Worm (Caenorhabditis elegans) whole organism, L2 larva: ENCODE data around the gene cyp-35A1.
A peak's percentile ranks its signal among the peaks of the same experiment; 100 is the strongest.

Experiments
- C34F6.9 ChIP-seq: fragments of 150-350 bp; optimal IDR thresholded peaks from 2 replicates; lab custom pipeline; 2014; ENCODE audit warnings: missing biosample characterization, missing genetic modification characterization
- F13H6.1 ChIP-seq: sonication (generic microtip); optimal IDR thresholded peaks from 2 replicates; lab custom pipeline; 2016; ENCODE audit warnings: missing genetic modification characterization, missing compliant biosample characterization
- ZK546.5 ChIP-seq: sonication (generic microtip); optimal IDR thresholded peaks from 2 replicates; lab custom pipeline; 2017; ENCODE audit warnings: missing biosample characterization, missing genetic modification characterization
- alr-1 ChIP-seq: fragments of 150-350 bp; optimal IDR thresholded peaks from 2 replicates; lab custom pipeline; 2014; ENCODE audit warnings: missing biosample characterization, missing genetic modification characterization
- ama-1 ChIP-seq: fragments of 150-350 bp; optimal IDR thresholded peaks from 2 replicates; lab custom pipeline; 2018; ENCODE audit warnings: inconsistent platforms
- ceh-16 ChIP-seq: fragments of 150-350 bp; optimal IDR thresholded peaks from 2 replicates; lab custom pipeline; 2014; ENCODE audit warnings: missing biosample characterization, missing genetic modification characterization
- ceh-82 ChIP-seq: fragments of 150-350 bp; optimal IDR thresholded peaks from 2 replicates; lab custom pipeline; 2014; ENCODE audit warnings: missing biosample characterization, missing genetic modification characterization
- egl-27 ChIP-seq: sonication (generic microtip); optimal IDR thresholded peaks from 3 replicates; lab custom pipeline; 2017; ENCODE audit warnings: missing biosample characterization, missing genetic modification reagents, missing genetic modification characterization
- elt-1 ChIP-seq: fragments of 150-350 bp; optimal IDR thresholded peaks from 2 replicates; lab custom pipeline; 2014; ENCODE audit warnings: missing biosample characterization, missing genetic modification characterization
- fos-1 ChIP-seq: fragments of 150-350 bp; optimal IDR thresholded peaks from 2 replicates; lab custom pipeline; 2014; ENCODE audit warnings: missing biosample characterization, missing genetic modification characterization
- lin-39 ChIP-seq: fragments of 150-350 bp; optimal IDR thresholded peaks from 2 replicates; lab custom pipeline; 2014; ENCODE audit warnings: missing biosample characterization, missing genetic modification reagents, missing genetic modification characterization
- mab-5 ChIP-seq: fragments of 150-350 bp; optimal IDR thresholded peaks from 2 replicates; lab custom pipeline; 2014; ENCODE audit warnings: missing biosample characterization, missing genetic modification characterization
- mbf-1 ChIP-seq: sonication (generic microtip); optimal IDR thresholded peaks from 2 replicates; lab custom pipeline; 2017; ENCODE audit warnings: missing biosample characterization, missing genetic modification characterization
- nhr-10 ChIP-seq: sonication (generic microtip); optimal IDR thresholded peaks from 2 replicates; lab custom pipeline; 2017; ENCODE audit warnings: missing biosample characterization, missing genetic modification characterization
- nhr-11 ChIP-seq: fragments of 150-350 bp; optimal IDR thresholded peaks from 2 replicates; lab custom pipeline; 2014; ENCODE audit warnings: missing biosample characterization, missing genetic modification characterization
- nhr-12 ChIP-seq: fragments of 150-350 bp; optimal IDR thresholded peaks from 2 replicates; lab custom pipeline; 2014; ENCODE audit warnings: missing biosample characterization, missing genetic modification characterization
- nhr-21 ChIP-seq: fragments of 150-350 bp; optimal IDR thresholded peaks from 2 replicates; lab custom pipeline; 2014; ENCODE audit warnings: missing biosample characterization, missing genetic modification characterization
- nhr-23 ChIP-seq: fragments of 150-350 bp; optimal IDR thresholded peaks from 2 replicates; lab custom pipeline; 2014; ENCODE audit warnings: missing biosample characterization, missing genetic modification reagents, missing genetic modification characterization
- nhr-25 ChIP-seq: fragments of 150-350 bp; sonication (generic microtip); optimal IDR thresholded peaks from 3 replicates; lab custom pipeline; 2014; ENCODE audit warnings: missing biosample characterization, missing genetic modification characterization
- nhr-6 ChIP-seq: fragments of 150-350 bp; optimal IDR thresholded peaks from 2 replicates; lab custom pipeline; 2014; ENCODE audit warnings: missing biosample characterization, missing genetic modification characterization
- nhr-77 ChIP-seq: fragments of 150-350 bp; optimal IDR thresholded peaks from 2 replicates; lab custom pipeline; 2014; ENCODE audit warnings: missing biosample characterization, missing genetic modification characterization
- sem-4 ChIP-seq: fragments of 150-350 bp; optimal IDR thresholded peaks from 2 replicates; lab custom pipeline; 2014; ENCODE audit warnings: missing biosample characterization, missing genetic modification reagents, missing genetic modification characterization
- skn-1 ChIP-seq: sonication (generic microtip); optimal IDR thresholded peaks from 2 replicates; lab custom pipeline; 2017; ENCODE audit warnings: missing biosample characterization, missing genetic modification characterization
- sma-3 ChIP-seq: sonication (generic microtip); optimal IDR thresholded peaks from 2 replicates; lab custom pipeline; 2016; ENCODE audit warnings: missing genetic modification reagents, missing genetic modification characterization, missing compliant biosample characterization
- snpc-4 ChIP-seq: fragments of 150-350 bp; optimal IDR thresholded peaks from 2 replicates; lab custom pipeline; 2014; ENCODE audit warnings: missing biosample characterization, missing genetic modification characterization
- unc-39 ChIP-seq: fragments of 150-350 bp; optimal IDR thresholded peaks from 2 replicates; lab custom pipeline; 2014; ENCODE audit warnings: missing biosample characterization, missing genetic modification characterization
- unc-55 ChIP-seq: fragments of 150-350 bp; sonication (generic microtip); optimal IDR thresholded peaks from 3 replicates; lab custom pipeline; 2014; ENCODE audit warnings: missing biosample characterization, missing genetic modification reagents, missing genetic modification characterization
- ztf-11 ChIP-seq: sonication (generic microtip); optimal IDR thresholded peaks from 2 replicates; lab custom pipeline; 2017; ENCODE audit warnings: missing biosample characterization, missing genetic modification characterization

cyp-35A1 gene

ce11 chrV:7391933-7392332 lies 30.4 kb upstream of the cyp-35A1 start, which contains the start of gene fbxa-105:
fbxa-105 (minus strand) TSS chrV:7392029.
- peak; percentile 70 for TF ChIP-seq fos-1
- TF ChIP-seq nhr-6 (tag; lab: Kevin White, UChicago) = no peak

ce11 chrV:7389771-7390170 lies 28.2 kb upstream of the cyp-35A1 start, which contains the start of gene C02H6.1:
C02H6.1 (minus strand) TSS chrV:7389871.
- TF ChIP-seq fos-1 (no peak), egl-27 (tag; lab: Kevin White, UChicago) (no peak), snpc-4 (no peak), ceh-16 (tag; lab: Kevin White, UChicago) (no peak)

ce11 chrV:7387755-7388154 lies 26.2 kb upstream of the cyp-35A1 start, which contains the start of gene C02H6.3:
C02H6.3 (minus strand) TSS chrV:7387855.
- no peak for TF ChIP-seq nhr-23
- TF ChIP-seq alr-1 (tag; lab: Kevin White, UChicago) = no peak
- TF ChIP-seq snpc-4 = no peak
- TF ChIP-seq unc-39 (tag; lab: Kevin White, UChicago) = no peak
- no peak for TF ChIP-seq skn-1 (tag; lab: Kevin White, UChicago)
- no peak for TF ChIP-seq ama-1
- no peak for TF ChIP-seq egl-27 (tag; lab: Kevin White, UChicago)
- no peak for TF ChIP-seq ztf-11 (tag; lab: Kevin White, UChicago)
- TF ChIP-seq ceh-16 (tag; lab: Kevin White, UChicago) = no peak
- no peak for TF ChIP-seq nhr-10 (tag; lab: Kevin White, UChicago)
- no peak for TF ChIP-seq mab-5 (tag; lab: Kevin White, UChicago)
- TF ChIP-seq nhr-21 (tag; lab: Kevin White, UChicago) = no peak

ce11 chrV:7386052-7386573 lies 24.5 kb upstream of the cyp-35A1 start, which contains the start of gene srp-6:
srp-6 (minus strand) TSS chrV:7386102.
- TF ChIP-seq unc-55 (GFP tag; lab: Kevin White, UChicago) (peak; percentile 6), fos-1 (peak; percentile 2), elt-1 (no peak)

- TF ChIP-seq sma-3 (GFP tag; lab: Kevin White, UChicago) = no peak
- TF ChIP-seq ceh-82 (tag; lab: Kevin White, UChicago) = no peak
- TF ChIP-seq mbf-1 (tag; lab: Kevin White, UChicago) = no peak
- TF ChIP-seq snpc-4 = no peak
- no peak for TF ChIP-seq nhr-77 (tag; lab: Kevin White, UChicago)
- TF ChIP-seq nhr-6 (tag; lab: Kevin White, UChicago) = no peak
- TF ChIP-seq skn-1 (tag; lab: Kevin White, UChicago) = no peak
- no peak for TF ChIP-seq nhr-21 (tag; lab: Kevin White, UChicago)
- TF ChIP-seq lin-39 (tag; lab: Kevin White, UChicago) = no peak
- no peak for TF ChIP-seq ZK546.5
- TF ChIP-seq unc-55 (GFP tag; lab: Kevin White, UChicago) = no peak
- no peak for TF ChIP-seq nhr-10 (tag; lab: Kevin White, UChicago)
- no peak for TF ChIP-seq ceh-16 (tag; lab: Kevin White, UChicago)
- no peak for TF ChIP-seq nhr-25 (tag; lab: Kevin White, UChicago)
- TF ChIP-seq sem-4 = no peak
- no peak for TF ChIP-seq egl-27 (tag; lab: Kevin White, UChicago)
Measured at ce11 chrV:7381008-7381407, 19.4 kb upstream of the cyp-35A1 start, which contains the start of gene C03G6.17. C03G6.17 (minus strand) TSS chrV:7381108.

- no peak for TF ChIP-seq C34F6.9 (tag; lab: Kevin White, UChicago)
- no peak for TF ChIP-seq ceh-16 (tag; lab: Kevin White, UChicago)
- no peak for TF ChIP-seq nhr-12 (tag; lab: Kevin White, UChicago)
Measured at ce11 chrV:7379384-7379783, 17.8 kb upstream of the cyp-35A1 start, which contains the start of gene srsx-24. srsx-24 (minus strand) TSS chrV:7379484.

ce11 chrV:7374090-7374489 lies 12.5 kb upstream of the cyp-35A1 start, which contains the start of gene srx-56:
srx-56 (plus strand) TSS chrV:7374390.
- TF ChIP-seq F13H6.1 (tag; lab: Kevin White, UChicago) = no peak
- TF ChIP-seq nhr-11 (tag; lab: Kevin White, UChicago) = no peak
- no peak for TF ChIP-seq ZK546.5
